Worm (Caenorhabditis elegans): ENCODE data around the gene clec-266.

The clec-266 gene

DNA sequence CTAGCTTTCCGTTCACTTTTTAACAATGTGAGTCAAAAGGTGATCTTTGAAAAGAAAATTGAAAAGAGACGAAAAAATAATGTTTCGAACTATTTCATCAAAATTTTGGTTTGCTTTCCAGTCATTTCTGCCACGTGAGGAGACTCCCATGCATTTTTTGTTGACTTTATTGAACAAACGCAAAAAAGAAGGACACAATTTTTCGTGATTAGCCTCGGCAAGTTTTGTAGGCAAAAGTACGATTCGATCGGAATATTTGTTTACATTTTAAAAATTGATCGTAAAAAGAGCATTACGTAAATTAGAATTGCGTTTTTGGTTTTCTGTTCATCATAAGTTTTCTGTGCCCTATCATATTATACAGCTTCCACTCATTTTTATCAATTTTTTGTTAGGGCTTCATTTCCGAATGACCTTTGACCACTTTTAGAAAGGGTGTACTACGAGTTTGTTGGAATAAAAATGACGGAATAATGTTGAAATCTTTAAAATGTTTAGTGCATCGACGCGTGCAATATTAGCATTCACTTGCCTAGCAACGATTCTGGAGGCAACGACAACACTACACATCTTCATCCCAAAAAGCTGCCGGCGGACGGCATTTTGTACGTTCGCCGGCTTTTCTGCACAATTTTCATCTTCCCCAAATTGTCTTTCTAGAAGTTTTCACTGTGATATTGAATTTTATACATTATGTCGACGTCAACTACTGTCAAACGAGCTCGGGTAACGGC lies 22.4 kb upstream of the clec-266 start, which contains the start of gene C56E10.3:
Gene C56E10.3, plus strand, starts transcription at position 684 of the 734 bp plus-strand sequence.
- TF ChIP-seq unc-62 (GFP tag; optimal IDR thresholded peaks at IDR 0.05) = no peak

ce11 chrX:6642798-6643197 lies 20.1 kb upstream of the clec-266 start:
- TF ChIP-seq unc-62 (GFP tag; optimal IDR thresholded peaks at IDR 0.05) = no peak

DNA sequence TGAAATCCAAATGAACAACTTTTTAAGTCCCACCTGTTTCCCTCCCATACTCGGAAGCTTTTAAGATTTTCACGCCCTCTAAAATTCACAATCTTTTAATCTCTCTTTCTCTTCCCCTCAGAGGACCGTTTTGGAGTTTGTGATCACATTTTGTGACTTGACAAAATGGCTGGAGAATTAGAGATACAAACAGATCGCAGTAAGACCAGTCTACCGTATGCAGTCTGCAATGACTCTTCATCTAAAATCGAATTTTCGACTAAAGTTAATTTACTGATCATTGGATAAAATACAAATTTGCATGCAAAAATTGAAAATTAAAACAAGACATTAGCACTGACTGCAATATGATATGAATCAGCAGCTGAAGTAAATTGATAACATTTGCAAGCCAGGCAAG lies 18.8 kb upstream of the clec-266 start:
- TF ChIP-seq unc-62 (GFP tag; optimal IDR thresholded peaks at IDR 0.05) = no peak

ce11 chrX:6640570-6641199 lies 18.0 kb upstream of the clec-266 start, which contains the start of gene nhr-120:
Gene nhr-120, minus strand, starts transcription at chrX:6640620.
- TF ChIP-seq unc-62 (GFP tag; optimal IDR thresholded peaks at IDR 0.05) = no peak

DNA sequence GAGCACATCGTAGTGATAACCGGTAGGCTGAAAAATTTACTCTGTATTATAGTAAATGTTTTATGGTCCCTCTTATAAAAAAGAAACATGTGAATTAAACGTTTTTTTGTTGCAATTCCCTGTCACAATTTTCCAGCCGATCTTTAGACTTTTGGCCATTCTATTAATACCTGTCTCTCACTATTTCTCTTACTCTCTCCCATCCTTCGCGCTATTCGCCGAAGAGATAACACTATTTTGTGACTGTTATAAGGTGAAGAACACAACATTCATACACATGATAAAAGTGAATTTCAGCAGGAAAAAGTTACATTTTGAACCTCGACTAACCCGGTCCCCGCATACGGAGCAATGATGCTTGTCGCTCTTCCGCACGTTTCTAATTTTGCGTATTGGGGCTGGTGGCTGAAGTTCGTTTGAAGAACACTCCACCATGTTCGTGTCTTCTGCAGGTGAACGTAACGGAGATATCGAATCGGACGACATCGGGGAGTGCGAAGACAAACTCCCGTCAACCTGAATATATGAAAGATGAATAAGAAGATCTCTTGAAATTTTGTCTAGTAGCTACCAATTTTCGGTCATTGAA lies 16.4 kb upstream of the clec-266 start:
- TF ChIP-seq unc-62 (GFP tag; optimal IDR thresholded peaks at IDR 0.05) = no peak

- TF ChIP-seq unc-62 (GFP tag; optimal IDR thresholded peaks at IDR 0.05) = no peak
Observed at ce11 chrX:6637933-6638332, 15.2 kb upstream of the clec-266 start.

ce11 chrX:6635173-6635572 lies 12.5 kb upstream of the clec-266 start, which contains the start of gene aexr-1:
Gene aexr-1, minus strand, starts transcription at chrX:6635273.
- no peak for TF ChIP-seq unc-62 (GFP tag; optimal IDR thresholded peaks at IDR 0.05)

ce11 chrX:6631437-6631836 lies 8.7 kb upstream of the clec-266 start, which contains the start of gene aexr-2:
Gene aexr-2, minus strand, starts transcription at chrX:6631537.
- TF ChIP-seq unc-62 (GFP tag; optimal IDR thresholded peaks at IDR 0.05) = no peak

DNA sequence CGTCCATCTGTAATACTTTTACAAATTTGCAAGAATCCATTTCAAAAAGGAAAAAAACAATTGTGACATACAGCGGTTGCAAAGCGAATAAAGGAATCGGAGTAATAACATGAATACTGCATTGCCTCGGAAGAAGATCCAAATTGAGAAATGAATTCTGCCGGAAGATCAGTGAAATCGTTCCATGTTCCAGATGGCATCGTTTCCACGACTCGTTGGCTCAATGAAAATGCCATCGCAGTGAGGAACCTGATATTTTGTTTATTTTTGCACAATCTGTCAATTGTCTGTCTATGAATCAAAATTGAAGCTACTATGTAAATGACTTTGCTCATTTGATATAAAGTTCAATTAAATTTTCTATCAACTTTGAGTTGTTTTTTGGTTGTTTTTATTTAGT lies 7.9 kb upstream of the clec-266 start:
- TF ChIP-seq unc-62 (GFP tag; optimal IDR thresholded peaks at IDR 0.05) = no peak

DNA sequence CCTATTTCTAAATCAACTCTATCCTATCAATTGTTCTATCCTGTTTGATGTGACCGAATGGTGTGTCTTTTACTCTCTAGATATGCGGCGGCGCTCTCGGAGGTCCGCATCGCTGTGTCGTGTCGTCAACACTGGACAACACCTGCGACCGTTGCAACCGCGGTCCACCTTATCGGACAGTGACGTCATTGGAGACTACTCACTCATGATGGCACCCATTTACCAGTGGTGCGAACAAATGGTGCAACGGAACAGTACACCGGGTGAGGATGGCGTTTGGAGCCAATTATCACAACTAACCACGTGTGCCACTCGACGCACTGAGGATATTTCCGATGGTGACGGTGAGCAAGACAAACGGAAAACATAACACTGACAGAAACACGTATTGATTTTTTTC lies 2.6 kb upstream of the clec-266 start:
- TF ChIP-seq unc-62 (GFP tag; optimal IDR thresholded peaks at IDR 0.05) = no peak

DNA sequence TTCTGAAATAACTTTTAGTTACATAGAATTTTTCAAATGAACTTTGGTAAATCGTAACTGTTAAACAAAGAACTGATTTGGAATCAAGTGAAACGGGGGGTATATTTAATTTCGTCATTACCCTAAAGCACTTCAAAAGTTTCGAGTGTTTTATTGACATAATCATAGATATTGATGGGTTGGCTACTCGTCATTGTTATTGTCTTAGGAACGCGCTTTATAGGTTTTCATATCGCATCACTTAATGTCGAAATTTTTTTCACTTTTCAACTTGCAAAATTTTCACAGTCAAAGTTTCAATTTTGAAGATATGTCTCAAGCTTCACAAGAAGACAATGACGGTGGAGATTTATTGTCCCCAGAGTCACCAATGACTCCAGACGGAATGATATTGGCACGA lies 4.0 kb downstream of the clec-266 start, which contains the start of gene kqt-1:
Gene kqt-1, plus strand, starts transcription at position 301 of the 400 bp plus-strand sequence.
- TF ChIP-seq unc-62 (GFP tag; optimal IDR thresholded peaks at IDR 0.05) = no peak

- TF ChIP-seq unc-62 (GFP tag; optimal IDR thresholded peaks at IDR 0.05) = no peak
Observed at ce11 chrX:6617622-6618021, 5.1 kb downstream of the clec-266 start.

DNA sequence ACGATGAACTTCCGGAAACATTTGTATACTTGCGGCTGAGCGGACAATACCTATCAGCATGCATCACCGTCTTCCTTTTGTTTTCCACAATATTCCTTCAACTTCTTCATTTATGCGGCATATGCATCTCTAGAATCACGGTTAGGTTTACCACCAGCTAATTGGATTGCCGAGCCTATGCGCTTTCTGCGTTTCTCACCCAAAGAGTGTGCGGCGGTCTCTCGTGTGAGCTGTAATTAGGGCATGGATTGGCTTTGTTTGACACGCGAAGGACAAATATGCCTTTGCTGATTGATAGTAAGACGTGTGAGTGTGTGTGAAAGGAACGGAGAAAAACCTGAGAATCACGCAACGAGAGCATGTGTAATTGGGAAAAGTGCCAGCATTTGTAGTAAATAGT lies 9.2 kb downstream of the clec-266 start:
- no peak for TF ChIP-seq unc-62 (GFP tag; optimal IDR thresholded peaks at IDR 0.05)

ce11 chrX:6609717-6610116 lies 13.0 kb downstream of the clec-266 start, which contains the start of gene C25B8.8:
Gene C25B8.8, plus strand, starts transcription at chrX:6610017.
- no peak for TF ChIP-seq unc-62 (GFP tag; optimal IDR thresholded peaks at IDR 0.05)

DNA sequence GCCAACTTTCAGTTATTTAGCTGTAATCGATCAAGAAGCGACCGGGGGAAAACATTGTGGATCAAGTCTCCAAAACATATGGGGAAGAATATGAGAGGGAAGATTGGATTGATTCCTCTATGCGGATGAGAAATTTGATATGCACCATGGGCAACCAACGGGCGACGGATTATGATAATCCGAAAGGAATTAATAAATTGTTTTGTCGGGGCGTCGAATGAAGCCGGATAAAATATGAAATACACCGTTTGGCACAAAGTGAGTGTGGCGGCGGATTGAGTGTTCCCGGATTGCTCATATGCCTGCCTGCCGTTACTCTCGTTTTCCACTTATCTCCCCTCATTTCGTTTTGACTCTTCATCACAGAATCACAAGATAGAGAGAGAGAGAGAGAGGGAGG lies 13.5 kb downstream of the clec-266 start:
- no peak for TF ChIP-seq unc-62 (GFP tag; optimal IDR thresholded peaks at IDR 0.05)

ce11 chrX:6607599-6607998 lies 15.1 kb downstream of the clec-266 start:
- no peak for TF ChIP-seq unc-62 (GFP tag; optimal IDR thresholded peaks at IDR 0.05)

DNA sequence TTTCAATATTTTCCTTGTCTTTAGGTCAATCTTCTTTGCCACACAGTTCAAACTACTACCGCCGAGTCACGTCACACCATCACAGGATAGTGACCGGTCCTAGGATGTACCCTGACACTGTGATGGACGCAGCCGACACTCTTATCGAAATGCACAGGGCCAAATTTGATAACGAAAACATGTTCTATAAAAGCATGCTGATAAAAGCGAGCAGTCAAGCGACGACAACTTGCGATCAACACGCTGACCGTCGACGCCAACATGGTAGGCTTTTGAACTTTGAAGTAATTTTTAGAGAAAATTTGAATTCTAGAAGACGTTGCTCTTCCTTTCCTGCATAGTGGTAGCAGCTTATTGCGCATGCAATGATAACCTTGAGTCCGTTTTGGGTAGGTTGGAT lies 15.7 kb downstream of the clec-266 start, which contains the start of gene cpr-6:
Gene cpr-6, plus strand, starts transcription at position 217 of the 400 bp plus-strand sequence.
- TF ChIP-seq unc-62 (GFP tag; optimal IDR thresholded peaks at IDR 0.05) = no peak
